Fruit fly (Drosophila melanogaster) whole organism, embryonic: ENCODE data around the gene Scm.

ENCODE experiments used
- Atf6 ChIP-seq: fragments of 200-800 bp; sonication (Bioruptor generic); IDR thresholded peaks from 2 replicates; pipeline ENCODE4 v1.3.6; 2022; ENCODE audit warnings: missing biosample characterization, missing genetic modification characterization
- Awh ChIP-seq: fragments of 200-800 bp; sonication (Bioruptor generic); IDR thresholded peaks from 2 replicates; pipeline ENCODE4, ENCODE4 v1.3.6; 2022; ENCODE audit warnings: missing biosample characterization, missing genetic modification characterization
- CG11723 ChIP-seq: fragments of 200-800 bp; sonication (Bioruptor generic); optimal IDR thresholded peaks from 2 replicates; lab custom pipeline; 2017; ENCODE audit warnings: missing biosample characterization, mild to moderate bottlenecking, missing genetic modification characterization
- CG12769 ChIP-seq: fragments of 200-800 bp; sonication (Bioruptor generic); optimal IDR thresholded peaks from 2 replicates; lab custom pipeline; 2019; ENCODE audit warnings: missing biosample characterization, mild to moderate bottlenecking, missing genetic modification characterization, moderate library complexity
- CG14710 ChIP-seq: fragments of 200-800 bp; sonication (Bioruptor generic); optimal IDR thresholded peaks from 3 replicates; lab custom pipeline; 2019; ENCODE audit warnings: missing biosample characterization, mild to moderate bottlenecking, missing genetic modification characterization, moderate library complexity
- CG16779 ChIP-seq: fragments of 200-800 bp; sonication (Bioruptor generic); IDR thresholded peaks from 2 replicates; pipeline ENCODE4 v1.3.6; 2022; ENCODE audit warnings: missing biosample characterization, missing genetic modification characterization
- CG17359 ChIP-seq: fragments of 200-800 bp; sonication (Bioruptor generic); optimal IDR thresholded peaks from 3 replicates; lab custom pipeline; 2018; ENCODE audit warnings: missing biosample characterization, mild to moderate bottlenecking, missing genetic modification characterization, moderate library complexity
- CG17361 ChIP-seq: fragments of 200-800 bp; sonication (Bioruptor generic); IDR thresholded peaks from 3 replicates; pipeline ENCODE4 v1.3.6; 2022; ENCODE audit warnings: missing biosample characterization, missing genetic modification characterization
- CG18764 ChIP-seq: fragments of 200-800 bp; sonication (Bioruptor generic); optimal IDR thresholded peaks from 3 replicates; lab custom pipeline; 2016; ENCODE audit warnings: missing biosample characterization, missing genetic modification characterization
- CG2875 ChIP-seq: fragments of 200-800 bp; sonication (Bioruptor generic); optimal IDR thresholded peaks from 2 replicates; lab custom pipeline; 2017; ENCODE audit warnings: missing biosample characterization, mild to moderate bottlenecking, missing genetic modification characterization, missing genetic modification reagents
- CG31224 ChIP-seq: fragments of 200-800 bp; sonication (Bioruptor generic); IDR thresholded peaks from 2 replicates; pipeline ENCODE4 v1.3.6; 2022; ENCODE audit warnings: missing biosample characterization, missing genetic modification characterization
- CG31441 ChIP-seq: fragments of 200-800 bp; sonication (Bioruptor generic); IDR thresholded peaks from 2 replicates; pipeline ENCODE4 v1.3.6; 2022; ENCODE audit warnings: missing biosample characterization, missing genetic modification characterization
- CG32532 ChIP-seq: fragments of 200-800 bp; sonication (Bioruptor generic); IDR thresholded peaks from 2 replicates; pipeline ENCODE4 v1.3.6; 2022; ENCODE audit warnings: missing biosample characterization, missing genetic modification characterization
- CG3407 ChIP-seq: fragments of 200-800 bp; sonication (Bioruptor generic); optimal IDR thresholded peaks from 2 replicates; lab custom pipeline; 2018; ENCODE audit warnings: missing biosample characterization, mild to moderate bottlenecking, missing genetic modification characterization
- CG6683 ChIP-seq: fragments of 200-800 bp; sonication (Bioruptor generic); optimal IDR thresholded peaks from 2 replicates; lab custom pipeline; 2017; ENCODE audit warnings: missing biosample characterization, mild to moderate bottlenecking, missing genetic modification characterization, missing genetic modification reagents
- CG6765 ChIP-seq: fragments of 200-800 bp; sonication (Bioruptor generic); optimal IDR thresholded peaks from 3 replicates; lab custom pipeline; 2017; ENCODE audit warnings: missing biosample characterization, mild to moderate bottlenecking, missing genetic modification characterization
- CG7372 ChIP-seq: fragments of 200-800 bp; sonication (Bioruptor generic); IDR thresholded peaks from 2 replicates; pipeline ENCODE4 v1.3.6; 2022; ENCODE audit warnings: missing biosample characterization, missing genetic modification characterization
- CG8765 ChIP-seq: fragments of 200-800 bp; sonication (Bioruptor generic); IDR thresholded peaks from 2 replicates; pipeline ENCODE4 v1.3.6; 2022; ENCODE audit warnings: missing biosample characterization, missing genetic modification characterization
- CG9797 ChIP-seq: fragments of 200-800 bp; sonication (Bioruptor generic); optimal IDR thresholded peaks from 3 replicates; lab custom pipeline; 2018; ENCODE audit warnings: missing biosample characterization, mild to moderate bottlenecking, missing genetic modification characterization
- CG9932 ChIP-seq: fragments of 200-800 bp; sonication (Bioruptor generic); IDR thresholded peaks from 2 replicates; pipeline ENCODE4 v1.3.6; 2022; ENCODE audit warnings: missing biosample characterization, missing genetic modification characterization
- D ChIP-seq, 2 experiments: fragments of 200-800 bp in 1 of 2; fragments of >200 bp in 1 of 2; sonication (Bioruptor generic) in 1 of 2; optimal IDR thresholded peaks; 2 replicates in 1 of 2; 3 replicates in 1 of 2; lab custom pipeline; 2017; ENCODE audit warnings: mild to moderate bottlenecking in 1 of 2, missing biosample characterization in 1 of 2, missing genetic modification characterization in 1 of 2, missing genetic modification reagents in 1 of 2
- Deaf1 ChIP-seq: fragments of 200-800 bp; optimal IDR thresholded peaks from 3 replicates; lab custom pipeline; 2019; ENCODE audit warnings: missing biosample characterization, mild to moderate bottlenecking, missing genetic modification characterization, moderate library complexity
- Dek ChIP-seq: fragments of 200-800 bp; sonication (Bioruptor generic); optimal IDR thresholded peaks from 3 replicates; lab custom pipeline; 2019; ENCODE audit warnings: missing biosample characterization, mild to moderate bottlenecking, missing genetic modification characterization, moderate library complexity
- Dip2 ChIP-seq: fragments of 200-800 bp; sonication (Bioruptor generic); IDR thresholded peaks from 2 replicates; pipeline ENCODE4 v1.3.6; 2022; ENCODE audit warnings: missing biosample characterization, missing genetic modification characterization
- Ets97D ChIP-seq: fragments of 200-800 bp; sonication (Bioruptor generic); optimal IDR thresholded peaks from 3 replicates; lab custom pipeline; 2016; ENCODE audit warnings: missing biosample characterization, missing genetic modification characterization
- GATAe ChIP-seq: fragments of 200-800 bp; sonication (Bioruptor generic); conservative IDR thresholded peaks from 2 replicates; pipeline ENCODE4 v1.3.6; 2022; ENCODE audit warnings: missing biosample characterization, missing genetic modification characterization
- Gug ChIP-seq: fragments of 200-800 bp; sonication (Bioruptor generic); IDR thresholded peaks from 4 replicates; pipeline ENCODE4 v1.3.6; 2022; ENCODE audit warnings: missing biosample characterization, missing genetic modification characterization
- Hand ChIP-seq: fragments of 200-800 bp; sonication (Bioruptor generic); optimal IDR thresholded peaks from 2 replicates; lab custom pipeline; 2017; ENCODE audit warnings: mild to moderate bottlenecking, missing biosample characterization, missing genetic modification reagents, missing genetic modification characterization
- Hmr ChIP-seq: fragments of 200-800 bp; sonication (Bioruptor generic); optimal IDR thresholded peaks from 3 replicates; lab custom pipeline; 2017; ENCODE audit warnings: mild to moderate bottlenecking, missing biosample characterization, missing genetic modification reagents, missing genetic modification characterization
- Hr78 ChIP-seq, 2 experiments: fragments of 200-800 bp in 1 of 2; fragments of >200 bp in 1 of 2; sonication (Bioruptor generic) in 1 of 2; optimal IDR thresholded peaks; 2 replicates each; lab custom pipeline; 2017 to 2019; ENCODE audit warnings: missing biosample characterization in 2 of 2, missing genetic modification characterization in 2 of 2, mild to moderate bottlenecking in 1 of 2, moderate library complexity in 1 of 2
- Lim3 ChIP-seq: fragments of 200-800 bp; sonication (Bioruptor generic); IDR thresholded peaks from 2 replicates; pipeline ENCODE4 v1.3.6; 2022; ENCODE audit warnings: missing biosample characterization, missing genetic modification characterization
- Mes4 ChIP-seq: fragments of 200-800 bp; sonication (Bioruptor generic); optimal IDR thresholded peaks from 2 replicates; lab custom pipeline; 2016; ENCODE audit warnings: missing biosample characterization, missing genetic modification characterization
- Myb ChIP-seq: fragments of 200-800 bp; sonication (Bioruptor generic); optimal IDR thresholded peaks from 2 replicates; lab custom pipeline; 2016; ENCODE audit warnings: missing biosample characterization, missing genetic modification characterization
- Poxn ChIP-seq: fragments of 200-800 bp; sonication (Bioruptor generic); IDR thresholded peaks from 2 replicates; pipeline ENCODE4 v1.3.6; 2022; ENCODE audit warnings: missing biosample characterization, missing genetic modification characterization
- Spps ChIP-seq: fragments of 200-800 bp; sonication (Bioruptor generic); optimal IDR thresholded peaks from 2 replicates; lab custom pipeline; 2018; ENCODE audit warnings: missing biosample characterization, mild to moderate bottlenecking, missing genetic modification characterization
- Trl ChIP-seq, 3 experiments: fragments of >200 bp in 2 of 3; fragments of 200-800 bp in 1 of 3; sonication (Bioruptor generic) in 1 of 3; optimal IDR thresholded peaks; 2 replicates in 1 of 3; 3 replicates in 2 of 3; lab custom pipeline; 2016 to 2017; ENCODE audit warnings: missing biosample characterization in 1 of 3, missing genetic modification characterization in 1 of 3
- ab ChIP-seq: fragments of 200-800 bp; sonication (Bioruptor generic); optimal IDR thresholded peaks from 2 replicates; lab custom pipeline; 2016; ENCODE audit warnings: missing biosample characterization, missing genetic modification characterization
- dimm ChIP-seq: fragments of 200-800 bp; sonication (Bioruptor generic); IDR thresholded peaks from 2 replicates; pipeline ENCODE4 v1.3.6; 2022; ENCODE audit warnings: missing biosample characterization, missing genetic modification characterization
- dmrt11E ChIP-seq: fragments of 200-800 bp; sonication (Bioruptor generic); optimal IDR thresholded peaks from 3 replicates; lab custom pipeline; 2018; ENCODE audit warnings: missing biosample characterization, mild to moderate bottlenecking, missing genetic modification characterization, moderate library complexity
- ewg ChIP-seq: fragments of 200-800 bp; sonication (Bioruptor generic); optimal IDR thresholded peaks from 3 replicates; lab custom pipeline; 2017; ENCODE audit warnings: mild to moderate bottlenecking, missing biosample characterization, missing genetic modification reagents, missing genetic modification characterization
- lov ChIP-seq, 2 experiments: fragments of 200-800 bp in 1 of 2; fragments of >200 bp in 1 of 2; sonication (Bioruptor generic) in 1 of 2; IDR thresholded peaks in 1 of 2; optimal IDR thresholded peaks in 1 of 2; 2 replicates in 1 of 2; 3 replicates in 1 of 2; pipeline versions ENCODE4 v1.3.6 to Lab custom; 2017 to 2022; ENCODE audit warnings: missing biosample characterization in 1 of 2, missing genetic modification characterization in 1 of 2
- mld ChIP-seq: fragments of 200-800 bp; sonication (Bioruptor generic); IDR thresholded peaks from 3 replicates; pipeline ENCODE4 v1.3.6; 2022; ENCODE audit warnings: missing biosample characterization, missing genetic modification characterization; ENCODE audit not compliant: partially characterized antibody
- otp ChIP-seq: fragments of 200-800 bp; sonication (Bioruptor generic); IDR thresholded peaks from 3 replicates; pipeline ENCODE4, ENCODE4 v1.3.6; 2022; ENCODE audit warnings: missing biosample characterization, missing genetic modification characterization
- p53 ChIP-seq: fragments of 200-800 bp; sonication (Bioruptor generic); optimal IDR thresholded peaks from 2 replicates; lab custom pipeline; 2016; ENCODE audit warnings: missing biosample characterization, missing genetic modification characterization
- pum ChIP-seq: fragments of 200-800 bp; sonication (Bioruptor generic); optimal IDR thresholded peaks from 2 replicates; lab custom pipeline; 2016; ENCODE audit warnings: missing biosample characterization, missing genetic modification characterization
- sd ChIP-seq: fragments of 200-800 bp; sonication (Bioruptor generic); optimal IDR thresholded peaks from 3 replicates; lab custom pipeline; 2018; ENCODE audit warnings: missing biosample characterization, mild to moderate bottlenecking, missing genetic modification characterization, moderate library complexity
- shn ChIP-seq: fragments of 200-800 bp; sonication (Bioruptor generic); optimal IDR thresholded peaks from 3 replicates; lab custom pipeline; 2016; ENCODE audit warnings: missing biosample characterization, missing genetic modification characterization
- sqz ChIP-seq: fragments of 200-800 bp; sonication (Bioruptor generic); optimal IDR thresholded peaks from 3 replicates; lab custom pipeline; 2018; ENCODE audit warnings: missing biosample characterization, mild to moderate bottlenecking, missing genetic modification characterization
- vfl ChIP-seq: fragments of 200-800 bp; sonication (Bioruptor generic); optimal IDR thresholded peaks from 2 replicates; lab custom pipeline; 2016; ENCODE audit warnings: missing biosample characterization, missing genetic modification characterization

The Scm gene

DNA sequence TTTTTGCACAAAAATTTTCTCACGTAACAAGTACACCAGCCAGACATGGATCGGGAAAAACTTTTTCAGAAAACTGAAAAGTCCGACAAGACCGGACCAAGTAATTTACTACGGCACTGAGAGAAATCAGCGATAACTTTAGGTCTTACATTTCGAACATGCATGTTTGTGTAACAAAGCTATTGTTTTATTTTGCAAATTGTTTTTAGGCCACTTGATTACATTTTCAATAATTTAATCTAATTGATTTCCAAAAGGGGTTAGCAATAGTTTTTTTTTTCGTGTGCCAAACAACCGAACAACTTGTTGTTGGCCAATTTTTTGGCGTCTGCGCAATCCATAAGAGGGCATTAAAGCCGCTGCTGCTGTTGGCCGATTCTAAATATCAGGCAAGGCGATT lies 24.3 kb downstream of the Scm start (continued):
- TF ChIP-seq Hand (peak; percentile 47), Ets97D (GFP tag; lab: Kevin White, UChicago) (peak; percentile 16), Hmr (GFP tag; lab: Kevin White, UChicago) (peak; percentile 58), CG17359 (peak; percentile 71), CG2875 (GFP tag; lab: Kevin White, UChicago) (peak; percentile 24), Myb (GFP tag; lab: Kevin White, UChicago) (peak; percentile 30), CG6765 (GFP tag; lab: Kevin White, UChicago) (no peak), CG11723 (GFP tag; lab: Kevin White, UChicago) (peak; percentile 13), lov (optimal IDR thresholded peaks at IDR 0.05; lab: Kevin White, UChicago) (no peak), lov (GFP tag; IDR thresholded peaks at IDR 0.05; lab: Robert Waterston, UW) (no peak), CG31441 (GFP tag; lab: Robert Waterston, UW) (peak; percentile 70), CG32532 (GFP tag; lab: Robert Waterston, UW) (peak; percentile 45; the same call in 1 of the 2 replicates), sd (tag; lab: Kevin White, UChicago) (no peak), CG16779 (no peak), mld (GFP tag; lab: Robert Waterston, UW) (no peak), Gug (GFP tag; lab: Robert Waterston, UW) (peak; percentile 48; the same call in 3 of the 4 replicates), D (optimal IDR thresholded peaks at IDR 0.05; lab: Kevin White, UChicago) (no peak), D (GFP tag; optimal IDR thresholded peaks at IDR 0.05; lab: Kevin White, UChicago) (peak; percentile 22), Dek (tag; lab: Kevin White, UChicago) (peak; percentile 16), shn (no peak), CG7372 (GFP tag; lab: Robert Waterston, UW) (no peak), CG31224 (GFP tag; lab: Robert Waterston, UW) (peak; percentile 19; the same call in 1 of the 2 replicates), pum (peak; percentile 45), ewg (GFP tag; lab: Kevin White, UChicago) (peak; percentile 65), Lim3 (no peak), CG12769 (tag; lab: Kevin White, UChicago) (peak; percentile 69), dmrt11E (tag; lab: Kevin White, UChicago) (peak; percentile 5), Trl (optimal IDR thresholded peaks at IDR 0.05; lab: Kevin White, UChicago) (no peak), Trl (GFP tag; optimal IDR thresholded peaks at IDR 0.05; lab: Kevin White, UChicago) (peak; percentile 61), CG14710 (tag; lab: Kevin White, UChicago) (peak; percentile 12), Spps (tag; lab: Kevin White, UChicago) (no peak), GATAe (no peak), vfl (GFP tag; lab: Kevin White, UChicago) (no peak), otp (GFP tag; lab: Robert Waterston, UW) (peak; percentile 64; the same call in 2 of the 3 replicates), sqz (GFP tag; lab: Kevin White, UChicago) (no peak), Dip2 (no peak), CG9932 (GFP tag; lab: Robert Waterston, UW) (peak; percentile 51), Hr78 (GFP tag; optimal IDR thresholded peaks at IDR 0.05; lab: Kevin White, UChicago) (no peak), dimm (GFP tag; lab: Robert Waterston, UW) (0 out of 2 replicates have a peak, but pooled peaks have one; percentile 13), Deaf1 (tag; lab: Kevin White, UChicago) (peak; percentile 13), CG3407 (GFP tag; lab: Kevin White, UChicago) (no peak), CG17361 (GFP tag; lab: Robert Waterston, UW) (peak; percentile 48; the same call in 1 of the 3 replicates), Poxn (GFP tag; lab: Robert Waterston, UW) (0 out of 2 replicates have a peak, but pooled peaks have one; percentile 8), CG9797 (no peak), Atf6 (peak; percentile 59), ab (GFP tag; lab: Kevin White, UChicago) (no peak), CG8765 (GFP tag; lab: Robert Waterston, UW) (no peak), Mes4 (GFP tag; lab: Kevin White, UChicago) (no peak), CG18764 (GFP tag; lab: Kevin White, UChicago) (peak; percentile 34), CG6683 (GFP tag; lab: Kevin White, UChicago) (peak; percentile 31), p53 (GFP tag; lab: Kevin White, UChicago) (peak; percentile 4), Awh (0 out of 2 replicates have a peak, but pooled peaks have one; percentile 44)
